Worm (Caenorhabditis elegans): Measurements from ENCODE around the gene C54F6.17.

Gene C54F6.17

DNA sequence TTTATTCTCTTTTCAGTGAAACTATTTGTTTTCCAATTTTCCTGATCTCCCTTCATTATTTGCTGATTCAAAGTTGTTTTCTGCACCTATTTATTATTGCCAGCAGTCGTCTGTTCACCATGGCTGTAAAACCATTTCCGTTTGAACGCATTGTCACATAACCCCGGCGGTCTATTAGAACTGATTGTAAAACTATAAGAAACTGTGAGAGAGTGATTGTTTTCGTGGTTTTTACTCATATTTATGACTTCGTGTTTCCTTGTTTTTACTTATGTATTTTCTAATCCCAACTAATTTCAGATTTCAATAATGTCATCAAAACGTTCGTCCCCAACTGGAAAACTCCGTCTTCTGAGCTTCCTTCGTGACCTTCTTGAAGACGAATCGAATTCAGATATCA is 35.7 kb downstream of the C54F6.17 start, which contains the start of gene F19F10.1:
TSS of gene F19F10.1 (plus strand) at position 301 of the 400 bp plus-strand sequence.
- no peak for TF ChIP-seq unc-62 (GFP tag; optimal IDR thresholded peaks at IDR 0.05)

DNA sequence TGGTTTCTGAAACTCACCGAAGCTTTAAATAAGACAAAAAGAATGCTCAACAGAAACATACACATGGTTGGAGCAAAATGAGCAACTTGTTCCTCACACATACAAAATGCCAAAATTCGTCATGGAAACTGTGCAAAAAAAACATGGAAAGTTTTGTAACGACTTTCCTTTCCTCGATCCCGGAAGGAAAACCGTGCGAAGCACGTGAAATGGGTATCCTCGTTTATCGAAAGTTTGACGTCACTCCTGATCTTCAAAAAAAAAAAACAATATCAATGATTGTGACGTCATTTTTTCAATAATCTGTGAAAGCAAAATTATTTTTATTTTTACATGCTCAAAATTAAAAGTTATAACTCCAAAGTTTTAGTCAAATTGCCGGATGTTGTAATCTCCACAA is 43.0 kb downstream of the C54F6.17 start, which contains the start of gene clec-212:
TSS of gene clec-212 (minus strand) at position 101 of the 400 bp plus-strand sequence.
- TF ChIP-seq unc-62 (GFP tag; optimal IDR thresholded peaks at IDR 0.05), result no peak

DNA sequence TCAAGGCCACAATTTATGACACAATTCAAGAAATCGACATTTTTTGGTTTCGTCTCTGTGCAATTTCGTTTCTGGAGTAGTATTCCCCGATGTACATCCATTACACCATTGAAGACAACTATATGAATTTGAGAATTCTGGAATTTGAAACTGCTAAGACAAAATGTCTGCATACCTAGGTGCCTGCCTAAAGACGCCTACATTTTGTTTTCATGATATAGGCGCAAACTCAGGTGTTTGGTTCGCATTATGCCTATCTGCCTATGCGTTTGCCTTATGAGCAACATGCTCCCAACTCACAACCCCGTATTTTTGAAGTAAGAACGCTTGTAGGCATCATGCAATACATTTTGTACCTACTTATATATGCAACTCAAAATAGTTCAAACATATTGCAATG is 43.7 kb downstream of the C54F6.17 start, which contains the start of gene F19F10.14:
TSS of gene F19F10.14 (minus strand) at position 101 of the 400 bp plus-strand sequence.
- no peak for TF ChIP-seq unc-62 (GFP tag; optimal IDR thresholded peaks at IDR 0.05)

DNA sequence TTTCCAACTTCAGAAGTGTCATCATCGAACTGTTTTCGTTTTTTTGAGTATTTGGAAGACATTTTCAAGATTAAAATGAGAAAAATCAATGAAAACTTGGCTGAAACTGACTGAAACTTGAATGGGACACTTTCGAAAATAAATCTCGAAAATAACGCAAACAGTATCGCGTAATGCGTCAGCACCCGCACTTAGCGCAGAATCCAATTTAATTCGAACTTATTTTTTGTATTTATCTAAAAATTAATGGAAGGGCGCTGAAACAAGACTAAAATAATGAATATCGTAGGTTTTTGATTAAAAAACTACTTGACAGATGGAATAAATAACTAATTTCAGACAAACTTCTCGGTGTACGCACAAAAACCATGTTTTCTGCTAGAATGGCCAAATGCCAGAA is 48.3 kb downstream of the C54F6.17 start, which contains the start of the genes snu-66 and ints-9:
TSS of gene snu-66 (minus strand) at position 108 of the 400 bp plus-strand sequence.
TSS of gene ints-9 (plus strand) at position 240 of the 400 bp plus-strand sequence.
- TF ChIP-seq unc-62 (GFP tag; optimal IDR thresholded peaks at IDR 0.05), result no peak

All from whole organism, dauer.